Worm (Caenorhabditis elegans) whole organism, young adult: ENCODE measurements around the gene endu-2.

Experiments
- B0261.1 ChIP-seq: sonication (generic microtip); optimal IDR thresholded peaks from 2 replicates; lab custom pipeline; 2016; ENCODE audit warnings: mild to moderate bottlenecking, missing genetic modification characterization, moderate library complexity, missing compliant biosample characterization
- D2030.7 ChIP-seq: fragments of 200-800 bp; sonication (Bioruptor generic); IDR thresholded peaks from 2 replicates; pipeline ENCODE4 v1.3.6; 2022; ENCODE audit warnings: missing genetic modification reagents, missing genetic modification characterization, missing compliant biosample characterization
- F22D6.2 ChIP-seq: sonication (generic microtip); optimal IDR thresholded peaks from 2 replicates; lab custom pipeline; 2016; ENCODE audit warnings: mild to moderate bottlenecking, missing genetic modification characterization, missing compliant biosample characterization
- F23B12.7 ChIP-seq: sonication (generic microtip); optimal IDR thresholded peaks from 2 replicates; lab custom pipeline; 2017; ENCODE audit warnings: missing genetic modification characterization, mild to moderate bottlenecking, missing compliant biosample characterization, antibody characterized with exemption, moderate library complexity; ENCODE audit not compliant: insufficient read depth
- F33H1.4 ChIP-seq: fragments of 200-800 bp; sonication (Bioruptor generic); IDR thresholded peaks from 2 replicates; pipeline ENCODE4 v1.3.6; 2022; ENCODE audit warnings: missing genetic modification reagents, missing genetic modification characterization, missing compliant biosample characterization
- F39B2.1 ChIP-seq: fragments of 200-800 bp; sonication (Bioruptor generic); IDR thresholded peaks from 2 replicates; pipeline ENCODE4 v1.3.6; 2022; ENCODE audit warnings: missing genetic modification reagents, missing genetic modification characterization, missing compliant biosample characterization
- F57A8.1 ChIP-seq: fragments of 200-800 bp; sonication (Bioruptor generic); optimal IDR thresholded peaks from 2 replicates; lab custom pipeline; 2018; ENCODE audit warnings: mild to moderate bottlenecking, missing genetic modification characterization, moderate library complexity, missing compliant biosample characterization
- F57C9.4 ChIP-seq: sonication (generic microtip); optimal IDR thresholded peaks from 2 replicates; lab custom pipeline; 2017; ENCODE audit warnings: mild to moderate bottlenecking, missing genetic modification characterization, missing compliant biosample characterization
- K12H6.12 ChIP-seq: fragments of 200-800 bp; sonication (Bioruptor generic); optimal IDR thresholded peaks from 2 replicates; lab custom pipeline; 2018; ENCODE audit warnings: mild to moderate bottlenecking, missing genetic modification characterization, missing compliant biosample characterization
- T07F8.4 ChIP-seq: sonication (generic microtip); optimal IDR thresholded peaks from 2 replicates; lab custom pipeline; 2016; ENCODE audit warnings: mild to moderate bottlenecking, missing genetic modification characterization, moderate library complexity, missing compliant biosample characterization
- Y53G8AR.9 ChIP-seq: fragments of 200-800 bp; sonication (Bioruptor generic); conservative IDR thresholded peaks from 2 replicates; pipeline ENCODE4 v1.3.6; 2022; ENCODE audit warnings: missing genetic modification reagents, missing genetic modification characterization, missing compliant biosample characterization
- ZK185.1 ChIP-seq: sonication (generic microtip); optimal IDR thresholded peaks from 2 replicates; lab custom pipeline; 2016; ENCODE audit warnings: mild to moderate bottlenecking, missing genetic modification characterization, missing compliant biosample characterization; ENCODE audit not compliant: poor library complexity, severe bottlenecking
- atf-7 ChIP-seq: sonication (generic microtip); optimal IDR thresholded peaks from 2 replicates; lab custom pipeline; 2017; ENCODE audit warnings: mild to moderate bottlenecking, missing genetic modification characterization, missing compliant biosample characterization
- attf-3 ChIP-seq: fragments of 200-800 bp; sonication (Bioruptor generic); conservative IDR thresholded peaks from 2 replicates; pipeline ENCODE4 v1.3.6; 2022; ENCODE audit warnings: missing genetic modification reagents, missing genetic modification characterization, missing compliant biosample characterization
- attf-5 ChIP-seq: fragments of 200-800 bp; sonication (Bioruptor generic); optimal IDR thresholded peaks from 2 replicates; lab custom pipeline; 2018; ENCODE audit warnings: mild to moderate bottlenecking, missing genetic modification characterization, missing compliant biosample characterization
- cebp-1 ChIP-seq, 2 experiments: fragments of 200-800 bp in 1 of 2; sonication (Bioruptor generic) in 1 of 2; sonication (generic microtip) in 1 of 2; IDR thresholded peaks in 1 of 2; optimal IDR thresholded peaks in 1 of 2; 2 replicates each; pipeline versions ENCODE4 v1.3.6 to Lab custom; 2017 to 2022; ENCODE audit warnings: missing compliant biosample characterization in 2 of 2, missing genetic modification characterization in 2 of 2, mild to moderate bottlenecking in 1 of 2, missing genetic modification reagents in 1 of 2, moderate library complexity in 1 of 2
- cebp-2 ChIP-seq: fragments of 200-800 bp; sonication (Bioruptor generic); IDR thresholded peaks from 2 replicates; pipeline ENCODE4 v1.3.6; 2022; ENCODE audit warnings: missing genetic modification characterization, missing compliant biosample characterization
- ceh-100 ChIP-seq: fragments of 200-800 bp; sonication (Bioruptor generic); IDR thresholded peaks from 2 replicates; pipeline ENCODE4 v1.3.6; 2022; ENCODE audit warnings: missing genetic modification reagents, missing genetic modification characterization, missing compliant biosample characterization
- dpff-1 ChIP-seq: sonication (generic microtip); optimal IDR thresholded peaks from 2 replicates; lab custom pipeline; 2017; ENCODE audit warnings: mild to moderate bottlenecking, missing genetic modification characterization, missing compliant biosample characterization
- egl-44 ChIP-seq: fragments of 200-800 bp; sonication (Bioruptor generic); IDR thresholded peaks from 2 replicates; pipeline ENCODE4 v1.3.6; 2022; ENCODE audit warnings: missing genetic modification reagents, missing genetic modification characterization, missing compliant biosample characterization
- egrh-3 ChIP-seq: fragments of 200-800 bp; sonication (Bioruptor generic); IDR thresholded peaks from 2 replicates; pipeline ENCODE4 v1.3.6; 2022; ENCODE audit warnings: missing genetic modification reagents, missing genetic modification characterization, missing compliant biosample characterization
- ekl-4 ChIP-seq: fragments of 200-800 bp; sonication (Bioruptor generic); IDR thresholded peaks from 2 replicates; pipeline ENCODE4 v1.3.6; 2022; ENCODE audit warnings: missing genetic modification reagents, missing genetic modification characterization, missing compliant biosample characterization
- hsf-1 ChIP-seq: fragments of 200-800 bp; sonication (Bioruptor generic); IDR thresholded peaks from 2 replicates; pipeline ENCODE4 v1.3.6; 2022; ENCODE audit warnings: missing genetic modification reagents, missing genetic modification characterization, missing compliant biosample characterization
- let-607 ChIP-seq, 2 experiments: fragments of 200-800 bp in 1 of 2; sonication (Bioruptor generic) in 1 of 2; sonication (generic microtip) in 1 of 2; optimal IDR thresholded peaks; 2 replicates each; lab custom pipeline; 2016 to 2018; ENCODE audit warnings: mild to moderate bottlenecking in 2 of 2, missing compliant biosample characterization in 2 of 2, missing genetic modification characterization in 2 of 2, moderate library complexity in 2 of 2, missing genotype in 1 of 2
- lin-40 ChIP-seq: sonication (generic microtip); optimal IDR thresholded peaks from 2 replicates; lab custom pipeline; 2016; ENCODE audit warnings: missing genetic modification characterization, mild to moderate bottlenecking, missing compliant biosample characterization, missing genotype, missing genetic modification reagents
- lsy-27 ChIP-seq: sonication (generic microtip); optimal IDR thresholded peaks from 2 replicates; lab custom pipeline; 2017; ENCODE audit warnings: missing genetic modification characterization, mild to moderate bottlenecking, missing compliant biosample characterization, antibody characterized with exemption, missing genotype, borderline replicate concordance; ENCODE audit not compliant: insufficient read depth
- madf-3 ChIP-seq: fragments of 200-800 bp; sonication (Bioruptor generic); IDR thresholded peaks from 2 replicates; pipeline ENCODE4 v1.3.6; 2022; ENCODE audit warnings: missing genetic modification reagents, missing genetic modification characterization, missing compliant biosample characterization
- mxl-1 ChIP-seq: sonication (generic microtip); optimal IDR thresholded peaks from 2 replicates; lab custom pipeline; 2016; ENCODE audit warnings: missing genetic modification characterization, missing compliant biosample characterization
- nfya-1 ChIP-seq: sonication (generic microtip); optimal IDR thresholded peaks from 2 replicates; lab custom pipeline; 2017; ENCODE audit warnings: antibody characterized with exemption, missing compliant biosample characterization, missing genetic modification characterization, borderline replicate concordance; ENCODE audit not compliant: insufficient read depth
- nfyb-1 ChIP-seq: fragments of 200-800 bp; sonication (Bioruptor generic); IDR thresholded peaks from 2 replicates; pipeline ENCODE4 v1.3.6; 2022; ENCODE audit warnings: missing genetic modification reagents, missing genetic modification characterization, missing compliant biosample characterization
- nhr-80 ChIP-seq: sonication (generic microtip); optimal IDR thresholded peaks from 2 replicates; lab custom pipeline; 2016; ENCODE audit warnings: missing genetic modification characterization, missing compliant biosample characterization
- rpc-1 ChIP-seq, 2 experiments: fragments of 150-350 bp in 1 of 2; sonication (generic microtip) in 1 of 2; optimal IDR thresholded peaks; 2 replicates each; lab custom pipeline; 2014 to 2018; ENCODE audit warnings: missing biosample characterization in 1 of 2, missing genetic modification characterization in 1 of 2, missing genetic modification reagents in 1 of 2, missing genotype in 1 of 2
- sdz-38 ChIP-seq: sonication (generic microtip); optimal IDR thresholded peaks from 2 replicates; lab custom pipeline; 2016; ENCODE audit warnings: missing genotype, missing genetic modification characterization, missing compliant biosample characterization
- snpc-4 ChIP-seq, 5 experiments: fragments of 150-350 bp in 1 of 5; sonication (generic microtip) in 4 of 5; optimal IDR thresholded peaks; 2 replicates each; lab custom pipeline; 2014 to 2018; ENCODE audit warnings: missing genetic modification characterization in 5 of 5, missing biosample characterization in 3 of 5, antibody characterized with exemption in 2 of 5, mild to moderate bottlenecking in 2 of 5, missing compliant biosample characterization in 2 of 5, missing genotype in 2 of 5, moderate library complexity in 2 of 5, missing genetic modification reagents in 1 of 5
- somi-1 ChIP-seq: fragments of 200-800 bp; sonication (Bioruptor generic); optimal IDR thresholded peaks from 2 replicates; lab custom pipeline; 2018; ENCODE audit warnings: mild to moderate bottlenecking, missing genetic modification characterization, missing compliant biosample characterization
- sptf-2 ChIP-seq: fragments of 200-800 bp; sonication (Bioruptor generic); optimal IDR thresholded peaks from 2 replicates; lab custom pipeline; 2018; ENCODE audit warnings: mild to moderate bottlenecking, missing genetic modification characterization, missing compliant biosample characterization
- tbp1 ChIP-seq: fragments of 200-800 bp; sonication (Bioruptor generic); optimal IDR thresholded peaks from 2 replicates; lab custom pipeline; 2018; ENCODE audit warnings: mild to moderate bottlenecking, missing genetic modification characterization, missing compliant biosample characterization
- tbx-9 ChIP-seq: sonication (generic microtip); optimal IDR thresholded peaks from 2 replicates; lab custom pipeline; 2016; ENCODE audit warnings: borderline replicate concordance, missing genetic modification characterization, inconsistent platforms, missing compliant biosample characterization
- ztf-22 ChIP-seq: fragments of 200-800 bp; sonication (Bioruptor generic); optimal IDR thresholded peaks from 2 replicates; lab custom pipeline; 2018; ENCODE audit warnings: mild to moderate bottlenecking, missing genetic modification characterization, moderate library complexity, missing compliant biosample characterization
- ztf-25 ChIP-seq: fragments of 200-800 bp; sonication (Bioruptor generic); IDR thresholded peaks from 2 replicates; pipeline ENCODE4 v1.3.6; 2022; ENCODE audit warnings: missing genetic modification reagents, missing genetic modification characterization, missing compliant biosample characterization

The endu-2 gene

ce11 chrX:8241906-8242305 lies at the start of gene endu-2:
endu-2 (plus strand) TSS chrX:8242301.
- TF ChIP-seq dpff-1 (tag; lab: Kevin White, UChicago) (no peak), F33H1.4 (GFP tag; lab: Robert Waterston, UW) (no peak), cebp-1 (GFP tag; IDR thresholded peaks at IDR 0.05; lab: Robert Waterston, UW) (no peak), cebp-1 (tag; optimal IDR thresholded peaks at IDR 0.05; lab: Kevin White, UChicago) (peak; percentile 2), T07F8.4 (tag; lab: Kevin White, UChicago) (no peak), egl-44 (GFP tag; lab: Robert Waterston, UW) (no peak), D2030.7 (GFP tag; lab: Robert Waterston, UW) (no peak), somi-1 (GFP tag; lab: Kevin White, UChicago) (no peak), Y53G8AR.9 (GFP tag; lab: Robert Waterston, UW) (no peak), mxl-1 (no peak), tbx-9 (no peak), ceh-100 (GFP tag; lab: Robert Waterston, UW) (no peak), attf-3 (GFP tag; lab: Robert Waterston, UW) (no peak), F57C9.4 (no peak), nhr-80 (tag; lab: Kevin White, UChicago) (peak; percentile 42), nfya-1 (tag; lab: Kevin White, UChicago) (no peak), ztf-22 (GFP tag; lab: Kevin White, UChicago) (no peak), ekl-4 (GFP tag; lab: Robert Waterston, UW) (no peak), lsy-27 (tag; lab: Kevin White, UChicago) (no peak), sdz-38 (tag; lab: Kevin White, UChicago) (no peak), hsf-1 (GFP tag; lab: Robert Waterston, UW) (no peak), ZK185.1 (tag; lab: Kevin White, UChicago) (no peak), egrh-3 (GFP tag; lab: Robert Waterston, UW) (no peak), nfyb-1 (GFP tag; lab: Robert Waterston, UW) (0 out of 2 replicates have a peak, but pooled peaks have one; percentile 17), F23B12.7 (tag; lab: Kevin White, UChicago) (no peak), lin-40 (no peak), cebp-2 (GFP tag; lab: Robert Waterston, UW) (no peak)

- TF ChIP-seq ztf-25 = no peak
- TF ChIP-seq K12H6.12 (tag; lab: Kevin White, UChicago) = no peak
- TF ChIP-seq cebp-1 (GFP tag; IDR thresholded peaks at IDR 0.05; lab: Robert Waterston, UW) = no peak
- peak; percentile 16 for TF ChIP-seq cebp-1 (tag; optimal IDR thresholded peaks at IDR 0.05; lab: Kevin White, UChicago)
- TF ChIP-seq F22D6.2 (tag; lab: Kevin White, UChicago) = no peak
- TF ChIP-seq attf-5 (GFP tag; lab: Kevin White, UChicago) = no peak
- TF ChIP-seq atf-7 = no peak
- peak; percentile 53 to 65 for TF ChIP-seq let-607 (tag; optimal IDR thresholded peaks at IDR 0.05; lab: Kevin White, UChicago)
- TF ChIP-seq B0261.1 (tag; lab: Kevin White, UChicago) = no peak
- TF ChIP-seq nhr-80 (tag; lab: Kevin White, UChicago) = peak; percentile 59
- TF ChIP-seq ztf-22 (GFP tag; lab: Kevin White, UChicago) = no peak
- no peak for TF ChIP-seq somi-1 (GFP tag; lab: Kevin White, UChicago)
- TF ChIP-seq attf-3 (GFP tag; lab: Robert Waterston, UW) = no peak
- no peak for TF ChIP-seq sptf-2
- no peak for TF ChIP-seq F39B2.1 (GFP tag; lab: Robert Waterston, UW)
- no peak for TF ChIP-seq madf-3
- TF ChIP-seq snpc-4 (GFP tag; optimal IDR thresholded peaks at IDR 0.05; lab: Kevin White, UChicago) = no peak
- no peak for TF ChIP-seq snpc-4 (tag; optimal IDR thresholded peaks at IDR 0.05; lab: Kevin White, UChicago)
- no peak for TF ChIP-seq rpc-1 (optimal IDR thresholded peaks at IDR 0.05; lab: Kevin White, UChicago)
- no peak for TF ChIP-seq rpc-1 (tag; optimal IDR thresholded peaks at IDR 0.05; lab: Kevin White, UChicago)
- no peak for TF ChIP-seq F57A8.1
- peak; percentile 7 for TF ChIP-seq tbp1 (GFP tag; lab: Kevin White, UChicago)
Observed at ce11 chrX:8193213-8193612, 48.9 kb upstream of the endu-2 start.
